Fruit fly (Drosophila melanogaster) whole organism, embryonic: ENCODE measurements around the gene cv-c.

Experiments
- Abd-B ChIP-seq: fragments of 200-800 bp; sonication (Bioruptor generic); optimal IDR thresholded peaks from 2 replicates; lab custom pipeline; 2018; ENCODE audit warnings: missing biosample characterization, mild to moderate bottlenecking, missing genetic modification characterization, moderate library complexity
- C15 ChIP-seq: fragments of 200-800 bp; sonication (Bioruptor generic); IDR thresholded peaks from 3 replicates; pipeline ENCODE4 v1.3.6; 2022; ENCODE audit warnings: missing biosample characterization, missing genetic modification characterization
- CG10431 ChIP-seq: fragments of 200-800 bp; sonication (Bioruptor generic); optimal IDR thresholded peaks from 3 replicates; lab custom pipeline; 2018; ENCODE audit warnings: missing biosample characterization, mild to moderate bottlenecking, missing genetic modification characterization
- CG10543 ChIP-seq: fragments of 200-800 bp; sonication (Bioruptor generic); optimal IDR thresholded peaks from 3 replicates; lab custom pipeline; 2017; ENCODE audit warnings: missing biosample characterization, mild to moderate bottlenecking, missing genetic modification characterization, moderate library complexity
- CG11247 ChIP-seq: fragments of 200-800 bp; sonication (Bioruptor generic); IDR thresholded peaks from 2 replicates; pipeline ENCODE4 v1.3.6; 2022; ENCODE audit warnings: missing biosample characterization, missing genetic modification characterization
- CG14860 ChIP-seq: fragments of 200-800 bp; sonication (Bioruptor generic); IDR thresholded peaks from 3 replicates; pipeline ENCODE4 v1.3.6; 2022; ENCODE audit warnings: missing biosample characterization, missing genetic modification characterization; ENCODE audit not compliant: partially characterized antibody
- CG1603 ChIP-seq: fragments of 200-800 bp; sonication (Bioruptor generic); optimal IDR thresholded peaks from 2 replicates; lab custom pipeline; 2019; ENCODE audit warnings: missing biosample characterization, mild to moderate bottlenecking, missing genetic modification characterization, moderate library complexity
- CG1647 ChIP-seq: fragments of 200-800 bp; sonication (Bioruptor generic); optimal IDR thresholded peaks from 3 replicates; lab custom pipeline; 2016; ENCODE audit warnings: missing biosample characterization, missing genetic modification characterization
- CG17186 ChIP-seq: fragments of 200-800 bp; sonication (Bioruptor generic); optimal IDR thresholded peaks from 3 replicates; lab custom pipeline; 2017; ENCODE audit warnings: missing biosample characterization, missing genetic modification reagents, missing genetic modification characterization
- CG17328 ChIP-seq: fragments of 200-800 bp; sonication (Bioruptor generic); IDR thresholded peaks from 2 replicates; pipeline ENCODE4 v1.3.6; 2022; ENCODE audit warnings: missing biosample characterization, missing genetic modification characterization
- CG17361 ChIP-seq: fragments of 200-800 bp; sonication (Bioruptor generic); IDR thresholded peaks from 3 replicates; pipeline ENCODE4 v1.3.6; 2022; ENCODE audit warnings: missing biosample characterization, missing genetic modification characterization
- CG3281 ChIP-seq: fragments of 200-800 bp; sonication (Bioruptor generic); optimal IDR thresholded peaks from 3 replicates; lab custom pipeline; 2017; ENCODE audit warnings: missing biosample characterization, mild to moderate bottlenecking, missing genetic modification characterization
- CG6272 ChIP-seq: fragments of 200-800 bp; sonication (Bioruptor generic); IDR thresholded peaks from 2 replicates; pipeline ENCODE4 v1.3.6; 2022; ENCODE audit warnings: missing biosample characterization, missing genetic modification characterization
- CG8281 ChIP-seq: fragments of 200-800 bp; sonication (Bioruptor generic); optimal IDR thresholded peaks from 2 replicates; lab custom pipeline; 2018; ENCODE audit warnings: missing biosample characterization, mild to moderate bottlenecking, missing genetic modification characterization, moderate library complexity
- CG8359 ChIP-seq: fragments of 200-800 bp; sonication (Bioruptor generic); optimal IDR thresholded peaks from 2 replicates; lab custom pipeline; 2017; ENCODE audit warnings: missing biosample characterization, mild to moderate bottlenecking, missing genetic modification characterization, borderline replicate concordance
- CG9437 ChIP-seq: fragments of 200-800 bp; sonication (Bioruptor generic); optimal IDR thresholded peaks from 2 replicates; lab custom pipeline; 2018; ENCODE audit warnings: missing biosample characterization, mild to moderate bottlenecking, missing genetic modification characterization
- CG9609 ChIP-seq: fragments of 200-800 bp; sonication (Bioruptor generic); optimal IDR thresholded peaks from 3 replicates; lab custom pipeline; 2016; ENCODE audit warnings: missing biosample characterization, missing genetic modification characterization
- CTCF ChIP-seq: fragments of 200-800 bp; sonication (Bioruptor generic); optimal IDR thresholded peaks from 2 replicates; lab custom pipeline; 2017; ENCODE audit warnings: missing biosample characterization, mild to moderate bottlenecking, missing genetic modification characterization, moderate library complexity
- CkIIα-i1 ChIP-seq: fragments of 200-800 bp; sonication (Bioruptor generic); IDR thresholded peaks from 2 replicates; pipeline ENCODE4 v1.3.6; 2022; ENCODE audit warnings: missing biosample characterization, missing genetic modification characterization
- Dad ChIP-seq: fragments of 200-800 bp; sonication (Bioruptor generic); optimal IDR thresholded peaks from 3 replicates; lab custom pipeline; 2016; ENCODE audit warnings: missing biosample characterization, missing genetic modification characterization
- Ets65A ChIP-seq: fragments of 200-800 bp; sonication (Bioruptor generic); peaks from one replicate; lab custom pipeline; 2016; ENCODE audit warnings: missing biosample characterization, missing genetic modification characterization
- Fer1 ChIP-seq: fragments of 200-800 bp; sonication (Bioruptor generic); optimal IDR thresholded peaks from 2 replicates; lab custom pipeline; 2017; ENCODE audit warnings: missing biosample characterization, mild to moderate bottlenecking, missing genetic modification characterization
- GATAe ChIP-seq: fragments of 200-800 bp; sonication (Bioruptor generic); conservative IDR thresholded peaks from 2 replicates; pipeline ENCODE4 v1.3.6; 2022; ENCODE audit warnings: missing biosample characterization, missing genetic modification characterization
- Hr39 ChIP-seq: fragments of >200 bp; optimal IDR thresholded peaks from 2 replicates; lab custom pipeline; 2017
- Hr78 ChIP-seq, 2 experiments: fragments of 200-800 bp in 1 of 2; fragments of >200 bp in 1 of 2; sonication (Bioruptor generic) in 1 of 2; optimal IDR thresholded peaks; 2 replicates each; lab custom pipeline; 2017 to 2019; ENCODE audit warnings: missing biosample characterization in 2 of 2, missing genetic modification characterization in 2 of 2, mild to moderate bottlenecking in 1 of 2, moderate library complexity in 1 of 2
- Lpt ChIP-seq: fragments of >200 bp; optimal IDR thresholded peaks from 2 replicates; lab custom pipeline; 2018; ENCODE audit warnings: missing biosample characterization, missing genetic modification characterization
- MBD-R2 ChIP-seq: fragments of 200-800 bp; sonication (Bioruptor generic); IDR thresholded peaks from 2 replicates; pipeline ENCODE4 v1.3.6; 2022; ENCODE audit warnings: missing biosample characterization, missing genetic modification characterization
- NFAT ChIP-seq: fragments of 200-800 bp; sonication (Bioruptor generic); IDR thresholded peaks from 2 replicates; pipeline ENCODE4 v1.3.6; 2022; ENCODE audit warnings: missing biosample characterization, missing genetic modification characterization
- NK7.1 ChIP-seq: fragments of 200-800 bp; sonication (Bioruptor generic); optimal IDR thresholded peaks from 3 replicates; lab custom pipeline; 2016; ENCODE audit warnings: missing biosample characterization, missing genetic modification characterization
- Pdp1 ChIP-seq, 2 experiments: fragments of 200-800 bp; sonication (Bioruptor generic); optimal IDR thresholded peaks; 3 replicates each; lab custom pipeline; 2016; ENCODE audit warnings: missing biosample characterization in 2 of 2, missing genetic modification characterization in 2 of 2, mild to moderate bottlenecking in 1 of 2, moderate library complexity in 1 of 2
- Poxn ChIP-seq: fragments of 200-800 bp; sonication (Bioruptor generic); IDR thresholded peaks from 2 replicates; pipeline ENCODE4 v1.3.6; 2022; ENCODE audit warnings: missing biosample characterization, missing genetic modification characterization
- Ptx1 ChIP-seq: fragments of 200-800 bp; sonication (Bioruptor generic); IDR thresholded peaks from 2 replicates; pipeline ENCODE4 v1.3.6; 2022; ENCODE audit warnings: missing biosample characterization, missing genetic modification characterization
- ab ChIP-seq: fragments of 200-800 bp; sonication (Bioruptor generic); optimal IDR thresholded peaks from 2 replicates; lab custom pipeline; 2016; ENCODE audit warnings: missing biosample characterization, missing genetic modification characterization
- ara ChIP-seq: fragments of 200-800 bp; sonication (Bioruptor generic); IDR thresholded peaks from 2 replicates; pipeline ENCODE4 v1.3.6; 2022; ENCODE audit warnings: missing biosample characterization, missing genetic modification characterization
- az2 ChIP-seq: fragments of 200-800 bp; sonication (Bioruptor generic); optimal IDR thresholded peaks from 3 replicates; lab custom pipeline; 2016; ENCODE audit warnings: missing biosample characterization, missing genetic modification characterization
- bbx ChIP-seq: fragments of 200-800 bp; sonication (Bioruptor generic); IDR thresholded peaks from 2 replicates; pipeline ENCODE4 v1.3.6; 2022; ENCODE audit warnings: missing biosample characterization, missing genetic modification characterization; ENCODE audit not compliant: partially characterized antibody
- da ChIP-seq: fragments of 200-800 bp; sonication (Bioruptor generic); optimal IDR thresholded peaks from 2 replicates; lab custom pipeline; 2016; ENCODE audit warnings: missing biosample characterization, missing genetic modification characterization
- dati ChIP-seq: fragments of 200-800 bp; sonication (Bioruptor generic); IDR thresholded peaks from 2 replicates; pipeline ENCODE4 v1.3.6; 2022; ENCODE audit warnings: missing biosample characterization, missing genetic modification characterization
- emc ChIP-seq: fragments of 200-800 bp; sonication (Bioruptor generic); optimal IDR thresholded peaks from 2 replicates; lab custom pipeline; 2016; ENCODE audit warnings: missing biosample characterization, missing genetic modification characterization
- ems ChIP-seq: fragments of 200-800 bp; sonication (Bioruptor generic); optimal IDR thresholded peaks from 3 replicates; lab custom pipeline; 2016; ENCODE audit warnings: missing biosample characterization, missing genetic modification characterization
- grn ChIP-seq: fragments of 200-800 bp; sonication (Bioruptor generic); optimal IDR thresholded peaks from 3 replicates; lab custom pipeline; 2017; ENCODE audit warnings: missing biosample characterization, missing genetic modification characterization
- odd ChIP-seq: fragments of 200-800 bp; sonication (Bioruptor generic); optimal IDR thresholded peaks from 2 replicates; lab custom pipeline; 2017; ENCODE audit warnings: missing biosample characterization, mild to moderate bottlenecking, missing genetic modification characterization
- pros ChIP-seq: fragments of 200-800 bp; sonication (Bioruptor generic); optimal IDR thresholded peaks from 3 replicates; lab custom pipeline; 2019; ENCODE audit warnings: missing biosample characterization, mild to moderate bottlenecking, missing genetic modification characterization, moderate library complexity
- pzg ChIP-seq: fragments of 200-800 bp; sonication (Bioruptor generic); optimal IDR thresholded peaks from 3 replicates; lab custom pipeline; 2018; ENCODE audit warnings: missing biosample characterization, mild to moderate bottlenecking, missing genetic modification characterization, moderate library complexity
- repo ChIP-seq: fragments of 200-800 bp; sonication (Bioruptor generic); optimal IDR thresholded peaks from 2 replicates; lab custom pipeline; 2016; ENCODE audit warnings: missing biosample characterization, missing genetic modification characterization
- slbo ChIP-seq: fragments of 200-800 bp; sonication (Bioruptor generic); IDR thresholded peaks from 2 replicates; pipeline ENCODE4 v1.3.6; 2022; ENCODE audit warnings: missing biosample characterization, missing genetic modification characterization
- slou ChIP-seq: fragments of 200-800 bp; sonication (Bioruptor generic); optimal IDR thresholded peaks from 3 replicates; lab custom pipeline; 2016; ENCODE audit warnings: missing biosample characterization, missing genetic modification characterization
- sob ChIP-seq: fragments of 200-800 bp; sonication (Bioruptor generic); IDR thresholded peaks from 2 replicates; pipeline ENCODE4 v1.3.6; 2022; ENCODE audit warnings: missing biosample characterization, missing genetic modification characterization
- tgo ChIP-seq: fragments of 200-800 bp; sonication (Bioruptor generic); IDR thresholded peaks from 3 replicates; pipeline ENCODE4 v1.3.6; 2022; ENCODE audit warnings: missing biosample characterization, missing genetic modification characterization
- twi ChIP-seq: fragments of 200-800 bp; optimal IDR thresholded peaks from 2 replicates; lab custom pipeline; 2019; ENCODE audit warnings: missing biosample characterization, mild to moderate bottlenecking, missing genetic modification characterization, moderate library complexity
- zfh2 ChIP-seq: fragments of 200-800 bp; sonication (Bioruptor generic); optimal IDR thresholded peaks from 2 replicates; lab custom pipeline; 2016; ENCODE audit warnings: missing biosample characterization, missing genetic modification characterization

The cv-c gene

dm6 chr3R:14346838-14347745 lies 134.4 kb downstream of the cv-c start (continued):
- TF ChIP-seq emc (no peak), NK7.1 (no peak), Lpt (GFP tag; lab: Kevin White, UChicago) (no peak), C15 (no peak), sob (peak; percentile 49; the same call in 1 of the 2 replicates), CG8359 (GFP tag; lab: Kevin White, UChicago) (no peak), Abd-B (GFP tag; lab: Kevin White, UChicago) (peak; percentile 48), twi (tag; lab: Kevin White, UChicago) (no peak), CG11247 (no peak), Pdp1 (GFP tag; optimal IDR thresholded peaks at IDR 0.05; lab: Kevin White, UChicago) (peak; percentile 37 to 38), Poxn (GFP tag; lab: Robert Waterston, UW) (no peak), Ptx1 (peak; percentile 73), GATAe (no peak), CG6272 (GFP tag; lab: Robert Waterston, UW) (no peak), Hr39 (lab: Kevin White, UChicago) (no peak), Fer1 (GFP tag; lab: Kevin White, UChicago) (peak; percentile 66), CG9437 (GFP tag; lab: Kevin White, UChicago) (peak; percentile 5), CG10431 (GFP tag; lab: Kevin White, UChicago) (no peak), ems (GFP tag; lab: Kevin White, UChicago) (no peak), CG17186 (GFP tag; lab: Kevin White, UChicago) (no peak), tgo (GFP tag; lab: Robert Waterston, UW) (peak; percentile 39; the same call in 2 of the 3 replicates), ara (no peak), ab (GFP tag; lab: Kevin White, UChicago) (no peak), CG10543 (GFP tag; lab: Kevin White, UChicago) (peak; percentile 33), CTCF (GFP tag; lab: Kevin White, UChicago) (peak; percentile 5), CG9609 (no peak), pros (GFP tag; lab: Kevin White, UChicago) (peak; percentile 55), slou (GFP tag; lab: Kevin White, UChicago) (peak; percentile 56), odd (peak; percentile 51), CG17328 (peak; percentile 52; the same call in 1 of the 2 replicates), Ets65A (GFP tag; lab: Kevin White, UChicago) (peak; percentile 93), CG3281 (GFP tag; lab: Kevin White, UChicago) (peak; percentile 75), Dad (GFP tag; lab: Kevin White, UChicago) (no peak), dati (GFP tag; lab: Robert Waterston, UW) (no peak), bbx (GFP tag; lab: Robert Waterston, UW) (no peak), CG8281 (tag; lab: Kevin White, UChicago) (peak; percentile 8), CG17361 (GFP tag; lab: Robert Waterston, UW) (peak; percentile 59), grn (GFP tag; lab: Kevin White, UChicago) (no peak), CG1647 (GFP tag; lab: Kevin White, UChicago) (no peak), Hr78 (GFP tag; optimal IDR thresholded peaks at IDR 0.05; lab: Kevin White, UChicago) (peak in 1 of 2 experiments; percentile 9), NFAT (no peak), CG14860 (no peak), da (GFP tag; lab: Kevin White, UChicago) (no peak), zfh2 (GFP tag; lab: Kevin White, UChicago) (no peak), CkIIα-i1 (GFP tag; lab: Robert Waterston, UW) (no peak), pzg (GFP tag; lab: Kevin White, UChicago) (no peak), az2 (peak; percentile 40), slbo (peak; percentile 63), repo (GFP tag; lab: Kevin White, UChicago) (no peak), MBD-R2 (GFP tag; lab: Robert Waterston, UW) (0 out of 2 replicates have a peak, but pooled peaks have one; percentile 13), CG1603 (tag; lab: Kevin White, UChicago) (peak; percentile 3)
